Worm (Caenorhabditis elegans): ENCODE results near the gene sul-3.
A peak's percentile ranks its signal among the peaks of the same experiment; 100 is the strongest.

Gene sul-3

DNA sequence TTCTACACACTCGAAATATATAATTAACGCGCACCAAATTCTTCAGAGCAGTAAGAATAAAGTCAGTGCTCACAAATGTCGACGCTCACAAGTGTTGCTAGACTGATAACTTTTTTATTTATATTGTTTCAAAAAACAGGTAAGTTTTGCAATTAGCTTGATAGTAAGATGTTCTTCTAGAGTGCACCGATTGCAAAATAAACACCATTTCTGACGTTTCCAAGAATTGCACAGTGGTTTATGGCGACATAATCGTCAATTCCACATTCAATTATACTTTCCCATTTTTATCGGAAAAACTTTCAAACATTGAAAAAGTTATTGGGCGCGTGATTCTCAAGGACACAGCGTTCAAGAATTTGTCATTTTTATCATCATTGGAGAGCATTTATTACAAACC is 33.6 kb downstream of the sul-3 start:
- no peak for TF ChIP-seq ces-1 (GFP tag; optimal IDR thresholded peaks at IDR 0.05)
- no peak for TF ChIP-seq ham-2 (GFP tag; optimal IDR thresholded peaks at IDR 0.05)
- TF ChIP-seq lin-32 (GFP tag; optimal IDR thresholded peaks at IDR 0.05): no peak
- TF ChIP-seq ztf-11 (tag; optimal IDR thresholded peaks at IDR 0.05): no peak
- TF ChIP-seq unc-62 (GFP tag; optimal IDR thresholded peaks at IDR 0.05): no peak
- TF ChIP-seq unc-39 (tag; optimal IDR thresholded peaks at IDR 0.05): no peak
- no peak for TF ChIP-seq M03D4.4 (tag; optimal IDR thresholded peaks at IDR 0.05)
- no peak for TF ChIP-seq zip-8 (tag; optimal IDR thresholded peaks at IDR 0.05)
- no peak for TF ChIP-seq blmp-1 (tag; optimal IDR thresholded peaks at IDR 0.05)
- no peak for TF ChIP-seq mls-2 (tag; optimal IDR thresholded peaks at IDR 0.05)
- no peak for TF ChIP-seq bed-3 (GFP tag; optimal IDR thresholded peaks at IDR 0.05)
- no peak for TF ChIP-seq nhr-12 (tag; optimal IDR thresholded peaks at IDR 0.05)
- no peak for TF ChIP-seq nhr-2 (tag; optimal IDR thresholded peaks at IDR 0.05)
- no peak for TF ChIP-seq elt-1 (tag; optimal IDR thresholded peaks at IDR 0.05; ENCODE audit: borderline replicate concordance, insufficient read depth)
- no peak for TF ChIP-seq sem-2 (GFP tag; optimal IDR thresholded peaks at IDR 0.05)
- no peak for TF ChIP-seq mab-5 (tag; optimal IDR thresholded peaks at IDR 0.05)
- no peak for TF ChIP-seq unc-120 (tag; optimal IDR thresholded peaks at IDR 0.05; ENCODE audit: poor library complexity, severe bottlenecking)
- no peak for TF ChIP-seq lsy-2 (tag; optimal IDR thresholded peaks at IDR 0.05)
- TF ChIP-seq ceh-39 (tag; optimal IDR thresholded peaks at IDR 0.05): no peak

ce11 chrX:7799680-7800079 is 34.3 kb downstream of the sul-3 start, which contains the start of gene gpx-7:
Gene gpx-7, minus strand, starts transcription at chrX:7799780.
- TF ChIP-seq bed-3 (GFP tag; optimal IDR thresholded peaks at IDR 0.05): no peak
- TF ChIP-seq snpc-4 (tag; optimal IDR thresholded peaks at IDR 0.05): no peak
- TF ChIP-seq M03D4.4 (tag; optimal IDR thresholded peaks at IDR 0.05): no peak
- TF ChIP-seq mab-5 (tag; optimal IDR thresholded peaks at IDR 0.05): no peak
- TF ChIP-seq nhr-28 (tag; optimal IDR thresholded peaks at IDR 0.05): no peak
- TF ChIP-seq ceh-83 (GFP tag; optimal IDR thresholded peaks at IDR 0.05): no peak
- TF ChIP-seq blmp-1 (tag; optimal IDR thresholded peaks at IDR 0.05): no peak
- no peak for TF ChIP-seq lin-13 (tag; optimal IDR thresholded peaks at IDR 0.05)
- TF ChIP-seq ceh-43 (GFP tag; optimal IDR thresholded peaks at IDR 0.05): no peak
- TF ChIP-seq pha-4 (tag; optimal IDR thresholded peaks at IDR 0.05): no peak
- TF ChIP-seq sptf-1 (tag; optimal IDR thresholded peaks at IDR 0.05): no peak
- TF ChIP-seq lin-32 (GFP tag; optimal IDR thresholded peaks at IDR 0.05): no peak
- no peak for TF ChIP-seq drap-1 (GFP tag; optimal IDR thresholded peaks at IDR 0.05)
- TF ChIP-seq ces-1 (GFP tag; optimal IDR thresholded peaks at IDR 0.05): no peak

- TF ChIP-seq nhr-28 (tag; optimal IDR thresholded peaks at IDR 0.05) (no peak), snpc-4 (tag; optimal IDR thresholded peaks at IDR 0.05) (no peak), lin-32 (GFP tag; optimal IDR thresholded peaks at IDR 0.05) (no peak), ces-1 (GFP tag; optimal IDR thresholded peaks at IDR 0.05) (peak; percentile 17)
These were observed 35.6 kb downstream of the sul-3 start, which contains the start of gene adm-4 for ce11 chrX:7798248-7799020. Gene adm-4, minus strand, starts transcription at chrX:7798298.

DNA sequence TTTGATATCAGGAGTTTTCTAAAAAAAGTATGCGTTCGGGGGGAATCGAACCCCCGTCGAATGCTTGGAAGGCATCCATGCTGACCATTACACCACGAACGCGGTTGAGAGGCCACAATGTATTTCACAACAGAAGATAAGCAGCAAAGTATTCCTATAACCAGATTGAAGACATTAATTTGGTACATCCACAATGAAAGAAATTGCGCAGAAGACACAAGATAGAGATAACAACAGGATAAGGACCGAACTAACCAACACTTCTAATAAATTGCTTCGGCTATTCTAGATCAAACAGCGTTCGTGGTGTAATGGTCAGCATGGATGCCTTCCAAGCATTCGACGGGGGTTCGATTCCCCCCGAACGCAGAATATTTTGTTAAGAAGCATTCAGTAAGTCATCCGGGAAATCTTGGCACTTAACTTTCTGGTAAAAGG is 39.7 kb downstream of the sul-3 start:
- TF ChIP-seq unc-120 (tag; optimal IDR thresholded peaks at IDR 0.05; ENCODE audit: poor library complexity, severe bottlenecking): peak; percentile 41
- TF ChIP-seq ceh-83 (GFP tag; optimal IDR thresholded peaks at IDR 0.05): peak; percentile 62
- TF ChIP-seq ceh-43 (GFP tag; optimal IDR thresholded peaks at IDR 0.05): peak; percentile 6
- no peak for TF ChIP-seq lin-13 (tag; optimal IDR thresholded peaks at IDR 0.05)
- peak; percentile 20 for TF ChIP-seq drap-1 (GFP tag; optimal IDR thresholded peaks at IDR 0.05)
- peak; percentile 46 for TF ChIP-seq cnd-1 (tag; optimal IDR thresholded peaks at IDR 0.05)
- peak; percentile 19 for TF ChIP-seq sem-2 (GFP tag; optimal IDR thresholded peaks at IDR 0.05)
- TF ChIP-seq elt-3 (tag; optimal IDR thresholded peaks at IDR 0.05): no peak
- TF ChIP-seq hlh-1 (tag; optimal IDR thresholded peaks at IDR 0.05): no peak
- TF ChIP-seq sptf-1 (tag; optimal IDR thresholded peaks at IDR 0.05): peak; percentile 48
- peak; percentile 69 for TF ChIP-seq M03D4.4 (tag; optimal IDR thresholded peaks at IDR 0.05)
- no peak for TF ChIP-seq pha-4 (tag; optimal IDR thresholded peaks at IDR 0.05)
- TF ChIP-seq flh-1 (GFP tag; optimal IDR thresholded peaks at IDR 0.05): no peak
- TF ChIP-seq mls-2 (tag; optimal IDR thresholded peaks at IDR 0.05): peak; percentile 19
- TF ChIP-seq tbx-8 (GFP tag; optimal IDR thresholded peaks at IDR 0.05): peak; percentile 26
- TF ChIP-seq elt-1 (tag; optimal IDR thresholded peaks at IDR 0.05; ENCODE audit: borderline replicate concordance, insufficient read depth): no peak
- TF ChIP-seq lin-32 (GFP tag; optimal IDR thresholded peaks at IDR 0.05): peak; percentile 28
- TF ChIP-seq nhr-12 (tag; optimal IDR thresholded peaks at IDR 0.05): no peak
- TF ChIP-seq ham-2 (GFP tag; optimal IDR thresholded peaks at IDR 0.05): peak; percentile 51

Data from whole organism, mixed stage, embryonic.